Worm (Caenorhabditis elegans): ENCODE results near the gene scl-19.
"Not testable (repeated sequence)": the region's sequence is repeated elsewhere in the genome, so short reads cannot be mapped to it uniquely, and the experiment has no call there.

The scl-19 gene

DNA sequence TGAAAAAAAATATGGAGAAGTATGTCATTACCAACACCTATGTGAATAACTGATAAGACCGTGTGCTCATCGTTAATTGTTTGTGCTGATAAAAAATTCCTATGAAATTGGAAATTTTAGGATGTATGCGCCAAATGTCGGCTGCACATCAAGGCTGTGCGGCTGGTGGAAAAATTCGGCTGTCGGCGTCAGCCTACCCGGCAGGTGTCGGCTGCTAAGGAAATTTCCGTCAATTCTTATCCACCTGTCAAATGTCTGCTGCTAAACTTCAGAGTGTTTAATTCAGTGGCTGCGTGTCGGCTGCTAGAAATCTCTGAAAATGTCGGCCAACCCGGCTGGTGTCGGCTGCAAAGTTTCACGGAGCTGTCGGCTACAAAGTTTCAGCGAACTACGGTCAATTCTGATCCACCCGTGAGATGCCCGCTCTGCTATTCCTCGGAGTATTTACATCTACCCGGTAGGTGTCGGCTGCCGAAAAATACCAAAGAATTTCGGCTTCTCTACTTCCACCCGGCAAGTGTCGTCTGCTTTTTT, 11.8 kb upstream of the scl-19 start, which contains the start of gene Y17D7C.2:
TSS of gene Y17D7C.2 (minus strand) at position 32 of the 534 bp plus-strand sequence.
- no peak for TF ChIP-seq unc-62 (GFP tag; optimal IDR thresholded peaks at IDR 0.05)

DNA sequence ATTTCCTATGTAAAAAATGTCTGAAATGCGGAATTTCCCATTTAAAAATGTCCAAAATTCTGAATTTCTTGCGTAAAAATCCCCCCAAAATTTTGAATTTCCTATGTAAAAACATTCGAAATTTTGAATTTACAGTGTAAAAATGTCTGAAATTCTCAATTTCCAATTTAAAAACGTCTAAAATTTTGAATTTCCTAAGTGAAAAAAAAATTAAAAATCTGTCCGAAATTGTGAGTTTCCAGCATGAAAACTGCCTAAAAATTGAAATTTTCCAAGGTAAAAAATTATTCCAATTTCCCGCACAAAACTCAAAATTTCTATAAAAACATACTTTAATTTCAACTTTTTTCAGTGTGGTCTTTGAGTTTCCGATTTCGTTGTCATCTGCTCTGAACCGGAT, 9.9 kb upstream of the scl-19 start:
- no peak for TF ChIP-seq unc-62 (GFP tag; optimal IDR thresholded peaks at IDR 0.05)

DNA sequence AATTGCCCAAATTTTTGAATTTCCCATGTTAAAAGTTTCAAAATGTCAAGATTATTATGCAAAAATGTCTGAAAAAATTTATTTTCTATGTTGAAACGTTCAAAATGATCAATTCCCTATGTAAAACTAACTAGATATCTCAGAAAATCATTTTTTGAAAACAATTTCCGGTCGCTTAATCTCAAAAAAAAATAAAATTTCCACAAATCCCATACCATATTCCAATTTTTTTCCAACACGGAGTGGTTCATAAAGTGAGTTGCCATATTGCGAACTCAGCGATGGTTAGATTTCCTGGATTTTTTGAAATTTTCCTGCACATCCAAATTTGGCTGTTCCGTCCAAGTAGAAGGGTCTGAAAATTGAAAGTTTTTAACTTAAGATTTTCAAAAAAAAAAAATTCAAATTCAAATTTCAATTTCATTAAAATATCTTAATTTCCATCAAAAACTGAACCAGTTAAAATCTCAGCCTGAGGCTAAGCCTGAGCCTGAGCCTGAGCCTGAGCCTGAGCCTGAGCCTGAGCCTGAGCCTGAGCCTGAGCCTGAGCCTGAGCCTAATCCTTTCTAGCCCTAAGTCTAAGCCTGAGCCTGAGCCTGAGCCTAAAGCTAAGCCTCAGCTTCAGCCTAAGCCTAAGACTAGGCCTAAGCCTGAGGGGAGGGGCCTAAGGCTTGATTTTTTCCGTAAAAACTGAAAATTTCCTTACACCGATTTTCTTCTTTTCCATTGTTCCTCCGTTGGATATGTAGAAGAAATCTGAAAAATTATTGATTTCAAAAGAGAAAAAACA, 9.1 kb upstream of the scl-19 start:
- TF ChIP-seq unc-62 (GFP tag; optimal IDR thresholded peaks at IDR 0.05) = no peak

DNA sequence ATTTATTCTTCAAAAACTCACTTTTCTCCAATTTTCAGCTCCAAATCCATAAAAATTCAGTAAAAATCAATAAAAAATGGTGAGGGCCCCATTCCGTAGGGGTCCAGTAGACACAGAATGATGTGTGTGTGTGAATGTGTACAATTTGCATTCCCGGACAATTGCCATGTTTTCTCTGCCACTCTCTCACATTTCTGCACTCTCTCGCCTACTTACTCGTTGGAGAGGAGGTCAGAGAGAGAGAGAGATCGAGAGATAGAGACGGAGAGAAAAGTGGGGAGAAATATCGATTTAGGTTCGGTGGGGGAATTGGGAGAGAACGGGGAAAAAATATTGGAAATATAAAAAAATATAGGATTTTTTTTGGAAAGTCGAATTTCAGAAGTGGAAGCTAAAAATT, 8.2 kb upstream of the scl-19 start:
- TF ChIP-seq unc-62 (GFP tag; optimal IDR thresholded peaks at IDR 0.05) = no peak

DNA sequence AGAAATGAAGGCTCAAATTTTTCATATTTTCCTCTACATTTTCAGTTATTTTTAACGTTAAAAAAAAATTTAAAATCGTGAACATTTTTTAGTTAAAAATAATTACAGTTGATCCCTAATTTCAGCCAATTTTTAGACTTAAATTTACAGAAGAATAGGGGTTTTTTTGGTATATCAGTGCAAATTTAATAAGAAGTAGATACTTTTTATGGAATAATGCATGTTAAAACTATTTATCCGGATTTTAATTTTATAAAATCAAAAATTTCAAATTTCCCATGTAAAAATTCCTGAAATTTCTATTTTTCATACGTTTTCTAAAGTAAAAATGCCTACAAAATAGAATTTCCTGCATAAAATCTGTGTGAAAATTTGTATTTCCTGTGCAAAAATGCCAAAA, 7.7 kb upstream of the scl-19 start:
- TF ChIP-seq unc-62 (GFP tag; optimal IDR thresholded peaks at IDR 0.05) = no peak

DNA sequence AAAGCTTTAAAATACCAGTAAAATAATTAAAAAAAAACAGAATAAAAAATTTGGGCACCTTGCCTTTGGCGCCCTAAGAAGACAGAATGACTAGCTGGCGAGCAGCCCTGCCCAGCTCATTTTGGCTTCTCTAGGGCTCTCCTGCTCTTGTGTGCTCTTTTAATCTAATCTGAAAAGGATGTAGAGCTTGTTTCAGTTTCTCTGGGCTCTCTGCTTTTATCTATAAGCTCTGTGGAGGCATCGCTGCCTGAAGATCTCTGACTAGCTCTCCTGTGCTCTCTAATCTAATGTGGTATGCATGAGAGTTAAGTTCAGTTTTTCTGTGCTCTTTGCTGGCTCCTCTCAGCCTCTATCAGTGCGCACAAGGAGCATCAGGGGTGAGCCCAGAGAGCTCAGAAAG, 5.9 kb upstream of the scl-19 start:
- no peak for TF ChIP-seq unc-62 (GFP tag; optimal IDR thresholded peaks at IDR 0.05)

DNA sequence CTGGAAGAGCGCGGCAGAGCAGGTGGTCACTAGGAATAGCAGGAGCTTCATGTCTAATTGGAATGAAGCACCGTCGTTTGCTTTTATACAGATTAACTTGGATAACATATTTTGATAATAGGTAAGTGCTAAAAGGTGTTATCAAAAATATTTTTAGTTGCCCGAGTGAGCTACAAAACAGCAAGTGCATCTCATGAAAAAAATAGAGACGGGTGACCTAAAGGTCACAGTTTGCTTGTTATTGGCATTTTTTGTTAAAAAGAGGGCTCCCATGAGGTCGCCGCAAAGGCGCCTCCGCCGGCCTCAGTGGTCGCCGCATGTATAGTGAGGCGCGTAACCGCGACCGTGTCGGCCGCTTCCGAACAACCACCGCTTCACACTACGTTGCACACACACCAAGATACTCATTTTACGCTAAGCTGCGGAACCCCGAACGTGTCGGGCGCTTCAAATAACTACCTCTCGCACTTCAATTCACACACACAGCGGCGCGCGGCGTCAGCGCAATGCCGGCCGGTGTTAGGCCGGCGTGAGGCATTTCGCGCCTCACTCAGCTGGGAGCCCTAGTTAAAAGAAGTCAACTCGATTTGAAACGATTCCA, 2.4 kb upstream of the scl-19 start, which contains the start of gene asp-19:
TSS of gene asp-19 (minus strand) at position 51 of the 601 bp plus-strand sequence.
- TF ChIP-seq unc-62 (GFP tag; optimal IDR thresholded peaks at IDR 0.05) = no peak

DNA sequence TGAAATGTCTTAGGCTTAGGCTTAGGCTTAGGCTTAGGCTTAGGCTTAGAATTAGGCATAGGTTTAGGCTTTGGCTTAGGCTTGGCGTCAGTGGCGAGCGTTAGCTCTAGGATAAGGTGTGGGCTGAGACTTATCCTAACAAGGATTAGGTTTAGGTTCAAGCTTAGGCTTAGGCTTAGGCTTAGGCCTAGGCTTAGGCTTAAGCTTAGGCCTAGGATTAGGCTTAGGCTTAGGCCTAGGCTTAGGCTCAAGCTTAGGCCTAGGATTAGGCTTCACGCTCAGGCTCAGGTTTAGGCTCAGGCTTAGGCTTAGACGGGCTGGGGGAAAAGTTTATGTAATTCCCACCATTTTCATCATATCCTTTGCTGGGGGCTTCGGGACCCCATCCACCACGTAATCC, 2.2 kb downstream of the scl-19 start:
- TF ChIP-seq unc-62 (GFP tag; optimal IDR thresholded peaks at IDR 0.05) = no peak

DNA sequence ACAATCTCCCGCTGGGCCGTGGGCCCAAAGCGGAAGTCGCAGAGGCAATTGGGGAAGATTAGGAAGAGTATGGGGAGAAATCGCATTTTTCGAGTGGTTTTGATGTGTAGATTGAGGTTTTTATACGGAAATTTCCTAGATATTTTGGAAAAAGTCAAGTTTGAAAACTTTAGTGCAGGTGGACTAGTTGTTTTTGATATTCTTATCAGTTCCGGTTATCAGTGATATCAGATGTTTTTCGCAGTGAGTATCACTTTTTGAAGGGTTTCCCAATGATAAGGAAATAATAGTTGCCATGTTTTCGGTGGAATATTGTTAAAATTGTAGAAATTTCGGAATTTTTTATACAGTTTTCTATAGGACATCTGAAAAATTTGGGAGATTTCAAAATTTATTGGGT, 2.6 kb downstream of the scl-19 start, which contains the start of gene scl-20:
TSS of gene scl-20 (minus strand) at position 101 of the 400 bp plus-strand sequence.
- TF ChIP-seq unc-62 (GFP tag; optimal IDR thresholded peaks at IDR 0.05) = no peak

DNA sequence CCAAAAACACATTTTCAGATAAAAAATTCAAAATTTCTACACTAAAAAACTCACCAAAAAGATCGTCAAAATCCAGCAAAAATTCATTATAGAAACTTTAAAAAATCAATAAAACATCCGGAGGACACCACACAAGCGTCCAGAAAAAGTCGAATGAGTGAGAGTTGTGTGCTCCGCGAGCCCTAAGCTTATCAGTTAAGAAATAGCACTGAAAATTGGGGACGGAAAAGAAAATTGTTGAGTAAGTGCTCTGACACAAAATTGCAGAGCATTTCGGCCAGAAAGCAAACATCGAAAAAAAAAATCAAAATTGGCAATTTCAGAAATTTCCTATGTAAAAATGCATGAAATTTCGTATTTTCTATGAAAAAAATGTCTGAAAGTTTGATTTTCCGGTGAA, 5.9 kb downstream of the scl-19 start:
- TF ChIP-seq unc-62 (GFP tag; optimal IDR thresholded peaks at IDR 0.05) = no peak

DNA sequence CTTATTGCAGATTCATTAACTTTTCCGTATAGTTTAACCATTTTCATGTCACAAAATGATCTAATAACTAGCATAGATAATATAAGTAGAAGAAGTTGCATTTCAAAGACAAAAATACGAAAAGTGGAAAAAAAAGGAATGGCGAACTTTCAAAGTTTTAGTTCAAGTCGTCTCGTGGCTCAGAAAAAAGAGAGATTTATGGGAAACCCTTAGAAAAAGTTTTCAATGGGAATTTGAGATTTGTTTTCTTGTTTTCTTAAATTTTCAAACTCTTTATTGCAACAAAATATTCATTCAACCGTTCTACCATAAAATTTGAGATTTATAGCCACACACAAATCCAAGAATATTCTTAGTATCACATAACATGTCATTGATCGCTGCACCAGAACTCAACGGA, 10.3 kb downstream of the scl-19 start, which contains the start of gene clec-250:
TSS of gene clec-250 (minus strand) at position 101 of the 400 bp plus-strand sequence.
- no peak for TF ChIP-seq unc-62 (GFP tag; optimal IDR thresholded peaks at IDR 0.05)

DNA sequence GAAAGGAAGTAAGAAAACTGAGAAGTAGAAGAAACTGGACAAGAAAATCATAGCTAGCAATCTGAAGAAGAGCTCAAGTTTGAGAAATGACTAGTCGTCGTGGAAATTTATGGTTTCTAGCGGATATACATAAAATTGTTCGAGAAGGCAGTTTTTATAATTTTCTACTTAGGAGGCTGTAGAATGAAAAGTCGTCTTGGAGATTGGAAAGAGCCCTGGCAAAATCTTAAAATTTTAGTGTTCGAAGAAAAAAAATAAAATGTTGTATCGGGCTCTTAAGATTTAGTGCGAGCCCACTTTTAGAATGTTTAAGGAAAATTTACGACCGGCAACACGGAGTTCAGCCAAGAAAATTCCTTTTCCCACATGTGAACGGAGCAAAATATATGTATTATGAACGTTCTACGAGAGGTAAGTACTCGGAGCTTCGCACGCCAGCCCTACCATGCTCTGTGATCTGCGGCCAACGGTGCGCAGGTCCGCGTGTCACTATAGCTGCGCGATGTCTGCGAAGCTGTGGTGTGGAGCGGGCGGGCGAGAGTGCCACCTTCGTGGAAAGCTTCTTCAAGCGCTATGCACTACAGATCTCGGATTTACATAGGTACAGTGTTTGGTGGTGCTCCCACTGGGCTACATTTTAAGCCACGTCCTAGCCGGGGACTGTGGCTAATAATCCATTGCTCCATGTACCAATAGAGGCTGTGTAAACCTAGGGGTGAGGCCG, 15.3 kb downstream of the scl-19 start, which contains the start of gene clec-251:
TSS of gene clec-251 (minus strand) at position 51 of the 724 bp plus-strand sequence.
- no peak for TF ChIP-seq unc-62 (GFP tag; optimal IDR thresholded peaks at IDR 0.05)

DNA sequence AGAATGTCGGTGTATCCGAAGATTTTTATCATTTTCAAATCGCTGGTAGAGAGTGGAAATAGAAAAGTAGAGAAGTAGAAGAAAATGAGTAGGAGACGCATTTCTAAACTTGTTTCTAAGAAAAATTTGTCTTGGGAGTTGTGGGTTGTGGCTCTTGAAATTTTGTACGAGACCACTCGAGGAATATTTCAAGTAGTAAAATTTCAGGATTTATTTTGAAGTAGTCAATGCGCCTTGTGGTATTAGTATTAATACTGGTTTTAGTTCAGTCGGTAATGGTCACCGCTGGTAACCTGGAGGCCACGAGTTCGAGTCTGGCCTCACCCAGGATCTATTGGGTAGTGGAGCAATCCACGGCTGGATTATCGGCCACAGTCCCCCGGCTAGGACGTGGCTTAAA, 16.9 kb downstream of the scl-19 start, which contains the start of gene clec-252:
TSS of gene clec-252 (minus strand) at position 101 of the 400 bp plus-strand sequence.
- TF ChIP-seq unc-62 (GFP tag; optimal IDR thresholded peaks at IDR 0.05) = no peak

DNA sequence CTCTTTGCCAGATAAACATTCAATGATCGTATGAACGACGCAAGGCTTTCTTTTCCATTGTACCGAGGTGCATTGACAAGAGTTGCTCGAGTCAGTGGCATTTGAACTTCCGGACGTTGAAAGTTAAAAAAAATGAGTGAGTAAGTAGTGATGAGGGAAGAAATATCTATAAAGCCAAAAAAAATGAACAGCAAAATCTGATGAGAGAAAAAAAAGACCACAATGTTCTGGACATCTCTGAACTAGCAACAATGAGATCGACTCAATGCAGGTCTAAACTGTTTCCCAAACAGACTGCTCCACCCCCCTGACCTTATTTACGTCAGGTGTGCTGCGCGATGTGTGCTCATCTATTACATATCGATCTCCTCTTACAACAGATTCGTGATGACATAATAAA, 18.7 kb downstream of the scl-19 start, which contains the start of the genes F11D11.21 and F11D11.12:
TSS of gene F11D11.21 (minus strand) at position 101 of the 400 bp plus-strand sequence.
TSS of gene F11D11.12 (minus strand) at position 238 of the 400 bp plus-strand sequence.
- TF ChIP-seq unc-62 (GFP tag; optimal IDR thresholded peaks at IDR 0.05) = no peak

DNA sequence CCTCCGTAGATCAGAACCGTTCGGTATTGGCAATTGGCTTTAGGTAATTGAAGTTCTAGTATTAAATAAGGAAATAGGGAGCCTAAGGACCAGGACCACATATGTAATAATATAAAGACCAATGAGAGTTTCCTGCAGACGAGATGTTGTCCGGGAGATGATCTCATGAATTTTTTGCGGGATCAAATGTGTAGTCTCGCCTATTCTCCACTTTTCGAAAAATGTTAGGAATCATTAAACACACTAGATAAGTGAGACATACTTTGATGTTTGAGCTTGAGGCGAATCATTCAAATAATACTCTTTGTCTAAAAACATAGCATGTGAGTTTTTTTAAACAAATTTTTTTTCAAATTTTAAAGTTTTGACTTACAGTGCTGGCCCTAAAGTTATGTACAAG, 21.2 kb downstream of the scl-19 start, which contains the start of gene F11D11.6:
TSS of gene F11D11.6 (minus strand) at position 101 of the 400 bp plus-strand sequence.
- TF ChIP-seq unc-62 (GFP tag; optimal IDR thresholded peaks at IDR 0.05) = no peak

DNA sequence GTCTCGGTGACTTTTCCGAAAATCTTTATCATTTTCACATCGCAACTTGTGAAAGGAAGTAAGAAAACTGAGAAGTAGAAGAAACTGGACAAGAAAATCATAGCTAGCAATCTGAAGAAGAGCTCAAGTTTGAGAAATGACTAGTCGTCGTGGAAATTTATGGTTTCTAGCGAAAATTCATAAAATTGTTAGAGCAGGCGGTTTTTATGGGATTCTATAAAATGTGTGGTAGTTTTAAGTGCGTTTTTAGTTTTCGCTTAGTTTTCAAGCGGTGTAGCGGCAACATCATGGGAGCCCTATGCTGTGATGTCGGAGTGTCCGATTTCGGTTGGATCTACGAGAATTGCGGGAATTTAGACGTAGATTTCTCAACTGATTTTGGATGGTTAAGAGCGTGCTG, 22.5 kb downstream of the scl-19 start, which contains the start of gene clec-254:
TSS of gene clec-254 (minus strand) at position 101 of the 400 bp plus-strand sequence.
- TF ChIP-seq unc-62 (GFP tag; optimal IDR thresholded peaks at IDR 0.05) = not testable (repeated sequence)

Measured in whole organism, dauer.